Worm (Caenorhabditis elegans) whole organism, early embryonic: Measurements from ENCODE around the gene C39B10.4.

Source experiments
- B0310.2 ChIP-seq: sonication (generic microtip); optimal IDR thresholded peaks from 2 replicates; lab custom pipeline; 2016; ENCODE audit warnings: mild to moderate bottlenecking, missing genetic modification characterization, missing compliant biosample characterization
- F13C5.2 ChIP-seq: sonication (generic microtip); optimal IDR thresholded peaks from 2 replicates; lab custom pipeline; 2017; ENCODE audit warnings: mild to moderate bottlenecking, missing genetic modification characterization, inconsistent platforms, missing compliant biosample characterization
- aly-1 ChIP-seq: sonication (generic microtip); optimal IDR thresholded peaks from 2 replicates; lab custom pipeline; 2016; ENCODE audit warnings: missing genetic modification characterization, missing compliant biosample characterization
- ama-1 ChIP-seq: fragments of 150-350 bp; optimal IDR thresholded peaks from 2 replicates; lab custom pipeline; 2014
- ceh-13 ChIP-seq: fragments of 200-800 bp; sonication (Bioruptor generic); optimal IDR thresholded peaks from 2 replicates; lab custom pipeline; 2018; ENCODE audit warnings: mild to moderate bottlenecking, missing genetic modification characterization, missing compliant biosample characterization
- ceh-36 ChIP-seq: sonication (generic microtip); optimal IDR thresholded peaks from 2 replicates; lab custom pipeline; 2016; ENCODE audit warnings: missing genetic modification characterization, inconsistent platforms, missing compliant biosample characterization
- ets-7 ChIP-seq: sonication (generic microtip); optimal IDR thresholded peaks from 2 replicates; lab custom pipeline; 2016; ENCODE audit warnings: missing genotype, missing genetic modification characterization, missing compliant biosample characterization
- flt-1 ChIP-seq: fragments of 200-800 bp; sonication (Bioruptor generic); IDR thresholded peaks from 2 replicates; pipeline ENCODE4 v1.3.6; 2022; ENCODE audit warnings: missing genetic modification characterization, missing compliant biosample characterization
- hmbx-1 ChIP-seq: sonication (generic microtip); optimal IDR thresholded peaks from 2 replicates; lab custom pipeline; 2016; ENCODE audit warnings: mild to moderate bottlenecking, missing genetic modification characterization, missing compliant biosample characterization
- hmg-4 ChIP-seq: fragments of 200-800 bp; sonication (Bioruptor generic); optimal IDR thresholded peaks from 2 replicates; lab custom pipeline; 2018; ENCODE audit warnings: mild to moderate bottlenecking, missing genetic modification characterization, missing compliant biosample characterization
- hnd-1 ChIP-seq: sonication (generic microtip); optimal IDR thresholded peaks from 2 replicates; lab custom pipeline; 2016; ENCODE audit warnings: missing genetic modification characterization, missing compliant biosample characterization
- pes-1 ChIP-seq: fragments of 200-800 bp; sonication (Bioruptor generic); IDR thresholded peaks from 2 replicates; pipeline ENCODE4 v1.3.6; 2022; ENCODE audit warnings: missing genetic modification reagents, missing genetic modification characterization, missing compliant biosample characterization
- scrt-1 ChIP-seq: fragments of 200-800 bp; sonication (Bioruptor generic); IDR thresholded peaks from 2 replicates; pipeline ENCODE4 v1.3.6; 2022; ENCODE audit warnings: missing genetic modification characterization, missing compliant biosample characterization
- sea-1 ChIP-seq: fragments of 200-800 bp; sonication (Bioruptor generic); conservative IDR thresholded peaks from 2 replicates; pipeline ENCODE4 v1.3.6; 2022; ENCODE audit warnings: missing genetic modification characterization, missing compliant biosample characterization
- tbx-11 ChIP-seq: fragments of 200-800 bp; sonication (Bioruptor generic); IDR thresholded peaks from 2 replicates; pipeline ENCODE4 v1.3.6; 2022; ENCODE audit warnings: missing genetic modification characterization, missing compliant biosample characterization
- tbx-37 ChIP-seq: fragments of 200-800 bp; sonication (Bioruptor generic); conservative IDR thresholded peaks from 2 replicates; pipeline ENCODE4 v1.3.6; 2022; ENCODE audit warnings: missing genetic modification reagents, missing genetic modification characterization, missing compliant biosample characterization
- tra-4 ChIP-seq: sonication (generic microtip); optimal IDR thresholded peaks from 2 replicates; lab custom pipeline; 2017; ENCODE audit warnings: missing genetic modification characterization, missing compliant biosample characterization

Gene C39B10.4

DNA sequence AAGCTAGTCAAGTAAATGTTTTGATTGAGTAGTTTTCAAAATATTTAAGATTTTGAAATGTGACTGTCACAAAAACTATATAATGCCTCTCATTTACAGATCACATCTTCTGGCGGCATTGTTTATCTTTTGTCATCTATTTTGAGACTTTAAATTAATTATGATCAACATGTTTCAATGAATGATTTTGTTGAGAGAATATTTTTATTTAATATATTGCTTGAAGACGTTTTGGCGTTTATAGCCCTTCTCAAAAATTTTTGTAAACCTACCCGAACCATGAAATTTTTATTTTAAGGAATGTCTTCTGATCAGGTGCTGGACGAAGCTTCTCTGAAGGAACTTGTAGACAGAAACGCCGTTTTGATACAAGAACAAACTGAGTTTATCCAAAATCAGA is at the start of gene C39B10.4:
TSS of gene C39B10.4 (plus strand) at position 301 of the 400 bp plus-strand sequence.
- TF ChIP-seq hnd-1 (tag; lab: Kevin White, UChicago): no peak
- TF ChIP-seq tbx-11: no peak
- TF ChIP-seq B0310.2 (tag; lab: Kevin White, UChicago): no peak
- TF ChIP-seq F13C5.2: no peak
- TF ChIP-seq sea-1 (GFP tag; lab: Robert Waterston, UW): no peak
- TF ChIP-seq ets-7: no peak
- no peak for TF ChIP-seq ama-1 (lab: Kevin White, UChicago)
- no peak for TF ChIP-seq ceh-36
- no peak for TF ChIP-seq tra-4 (tag; lab: Kevin White, UChicago)
- TF ChIP-seq scrt-1: no peak
- no peak for TF ChIP-seq hmg-4
- TF ChIP-seq flt-1 (GFP tag; lab: Robert Waterston, UW): no peak
- no peak for TF ChIP-seq hmbx-1 (tag; lab: Kevin White, UChicago)
- no peak for TF ChIP-seq pes-1 (GFP tag; lab: Robert Waterston, UW)
- no peak for TF ChIP-seq tbx-37 (GFP tag; lab: Robert Waterston, UW)
- TF ChIP-seq ceh-13: no peak
- TF ChIP-seq aly-1: no peak

DNA sequence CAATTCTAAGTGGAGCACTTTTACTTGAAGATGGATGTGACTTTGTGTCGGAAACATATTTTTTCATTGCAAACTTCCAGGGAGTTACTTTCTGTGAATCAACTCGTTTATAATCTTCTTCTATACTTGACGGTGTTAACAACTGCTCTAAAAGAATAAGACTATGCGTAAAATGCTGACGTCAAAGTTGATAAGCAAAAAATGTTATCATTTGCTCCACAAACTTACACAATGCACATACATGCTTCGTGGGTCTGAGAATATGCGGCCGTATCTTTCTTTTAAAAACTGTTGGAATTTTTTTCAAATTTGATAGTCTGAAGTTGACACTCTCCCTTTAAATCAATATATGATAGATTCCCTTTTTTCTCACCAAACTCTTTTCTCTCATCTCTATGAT is 49.6 kb upstream of the C39B10.4 start:
- TF ChIP-seq scrt-1 (no peak), tbx-11 (no peak), flt-1 (GFP tag; lab: Robert Waterston, UW) (no peak), ets-7 (no peak), F13C5.2 (no peak), aly-1 (no peak), B0310.2 (tag; lab: Kevin White, UChicago) (no peak), hnd-1 (tag; lab: Kevin White, UChicago) (no peak), ceh-13 (no peak), hmbx-1 (tag; lab: Kevin White, UChicago) (no peak), ceh-36 (no peak), tra-4 (tag; lab: Kevin White, UChicago) (no peak), sea-1 (GFP tag; lab: Robert Waterston, UW) (no peak), tbx-37 (GFP tag; lab: Robert Waterston, UW) (no peak), ama-1 (lab: Kevin White, UChicago) (no peak), hmg-4 (no peak), pes-1 (GFP tag; lab: Robert Waterston, UW) (no peak)

DNA sequence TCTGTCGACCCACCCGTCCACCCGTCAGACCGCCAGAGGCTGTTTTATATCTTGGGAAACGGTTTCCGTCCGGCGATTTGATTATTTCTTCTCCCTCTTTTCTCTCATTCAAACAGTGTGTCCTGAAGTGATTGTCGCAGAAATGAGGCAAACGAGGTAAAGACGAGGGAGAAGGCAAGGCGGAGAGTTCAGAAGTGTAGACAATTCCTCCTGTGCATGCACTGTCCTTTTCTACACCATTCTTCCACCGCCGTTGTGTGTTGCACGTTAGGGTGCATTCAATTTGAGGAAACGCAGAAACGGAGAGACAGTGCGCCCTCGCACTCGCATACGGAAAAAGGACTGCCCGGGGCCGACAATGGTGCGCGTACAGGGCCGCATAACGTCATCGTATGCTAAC is 49.1 kb upstream of the C39B10.4 start:
- TF ChIP-seq ets-7 (no peak), tbx-11 (0 out of 2 replicates have a peak, but pooled peaks have one; percentile 33), ceh-13 (peak; percentile 32), hmg-4 (peak; percentile 88), scrt-1 (no peak), B0310.2 (tag; lab: Kevin White, UChicago) (peak; percentile 75), hmbx-1 (tag; lab: Kevin White, UChicago) (no peak), tra-4 (tag; lab: Kevin White, UChicago) (no peak), aly-1 (peak; percentile 70)

DNA sequence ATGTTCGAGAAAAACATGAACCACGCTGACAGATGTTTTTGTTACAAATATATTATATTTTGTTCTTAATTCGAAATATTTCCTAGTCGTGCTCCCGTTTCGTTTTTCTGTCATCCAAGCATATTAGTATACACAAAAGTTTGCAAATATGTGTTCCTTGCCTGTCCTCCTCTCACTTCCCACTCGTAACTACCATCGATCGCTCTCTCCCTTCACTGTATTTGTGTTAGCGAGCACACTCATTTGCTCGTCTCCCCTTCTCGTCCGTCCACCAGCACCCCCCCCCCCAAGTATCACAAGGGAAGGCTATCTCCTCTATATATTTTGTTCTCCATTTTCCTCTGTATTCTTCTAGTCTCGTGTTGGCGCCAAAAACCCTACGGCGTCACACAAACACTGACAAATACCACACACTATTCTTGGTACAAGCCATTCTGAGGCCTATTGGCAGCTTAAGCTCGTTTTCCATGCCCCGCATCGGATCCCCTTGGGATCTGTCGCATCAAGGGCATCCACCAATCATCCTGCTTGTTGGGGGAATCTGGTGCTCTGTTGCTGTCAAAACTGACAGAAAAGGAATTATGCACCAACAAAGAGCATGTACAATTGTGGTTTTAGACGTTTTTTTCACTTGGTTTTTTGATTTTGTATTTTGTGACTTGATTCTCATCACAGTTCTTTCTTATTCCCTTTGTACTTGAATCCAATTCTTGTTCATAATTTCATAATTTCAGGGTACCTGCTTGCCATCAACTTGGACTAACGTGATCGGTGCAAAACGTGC is 48.1 kb upstream of the C39B10.4 start, which contains the start of gene pkn-1:
TSS of gene pkn-1 (plus strand) at position 734 of the 784 bp plus-strand sequence.
- TF ChIP-seq ama-1 (lab: Kevin White, UChicago) (no peak), flt-1 (GFP tag; lab: Robert Waterston, UW) (no peak), scrt-1 (no peak), hmg-4 (peak; percentile 65), B0310.2 (tag; lab: Kevin White, UChicago) (no peak), tbx-11 (0 out of 2 replicates have a peak, but pooled peaks have one; percentile 26), pes-1 (GFP tag; lab: Robert Waterston, UW) (no peak)

DNA sequence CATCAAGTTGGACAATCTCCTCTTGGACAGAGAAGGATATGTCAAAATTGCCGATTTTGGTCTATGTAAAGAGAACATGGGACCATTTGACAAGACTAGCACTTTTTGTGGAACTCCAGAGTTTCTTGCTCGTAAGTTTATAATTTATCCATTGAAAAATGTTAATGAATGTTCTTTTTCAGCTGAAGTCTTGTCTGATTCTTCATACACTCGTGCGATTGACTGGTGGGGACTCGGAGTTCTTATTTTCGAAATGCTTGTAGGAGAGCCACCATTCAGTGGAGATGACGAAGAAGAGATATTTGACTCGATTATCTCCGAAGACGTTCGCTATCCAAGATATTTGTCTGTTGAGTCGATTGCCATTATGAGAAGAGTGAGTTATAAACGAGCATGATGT is 43.7 kb upstream of the C39B10.4 start:
- TF ChIP-seq ceh-36 (no peak), ceh-13 (no peak), hnd-1 (tag; lab: Kevin White, UChicago) (no peak), scrt-1 (no peak), F13C5.2 (no peak), tbx-37 (GFP tag; lab: Robert Waterston, UW) (no peak), tra-4 (tag; lab: Kevin White, UChicago) (no peak), ets-7 (no peak), flt-1 (GFP tag; lab: Robert Waterston, UW) (no peak), sea-1 (GFP tag; lab: Robert Waterston, UW) (no peak), tbx-11 (no peak)

DNA sequence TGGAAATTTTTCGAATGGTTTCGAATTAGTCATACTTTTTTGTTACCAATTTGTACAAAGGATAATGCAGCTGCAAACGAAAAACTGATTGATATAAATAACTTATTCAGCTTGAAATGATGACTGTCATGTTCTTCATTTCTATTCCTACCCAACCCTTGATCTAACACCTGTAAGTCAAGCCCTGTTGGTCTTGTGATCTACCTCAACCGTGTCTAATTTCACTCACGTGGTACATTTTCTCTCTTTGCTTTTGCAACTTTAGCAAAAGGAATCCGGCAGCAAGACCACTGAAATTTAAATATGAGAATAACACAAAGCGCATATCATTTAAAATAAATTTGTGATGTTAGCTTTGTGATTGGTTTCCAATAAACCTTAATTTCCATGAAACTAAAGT is 40.8 kb upstream of the C39B10.4 start:
- no peak for TF ChIP-seq sea-1 (GFP tag; lab: Robert Waterston, UW)
- no peak for TF ChIP-seq aly-1
- no peak for TF ChIP-seq tbx-37 (GFP tag; lab: Robert Waterston, UW)
- TF ChIP-seq hmg-4: no peak
- no peak for TF ChIP-seq ets-7
- TF ChIP-seq B0310.2 (tag; lab: Kevin White, UChicago): no peak
- TF ChIP-seq ama-1 (lab: Kevin White, UChicago): no peak
- TF ChIP-seq hmbx-1 (tag; lab: Kevin White, UChicago): no peak
- no peak for TF ChIP-seq ceh-13
- no peak for TF ChIP-seq pes-1 (GFP tag; lab: Robert Waterston, UW)
- TF ChIP-seq scrt-1: no peak

DNA sequence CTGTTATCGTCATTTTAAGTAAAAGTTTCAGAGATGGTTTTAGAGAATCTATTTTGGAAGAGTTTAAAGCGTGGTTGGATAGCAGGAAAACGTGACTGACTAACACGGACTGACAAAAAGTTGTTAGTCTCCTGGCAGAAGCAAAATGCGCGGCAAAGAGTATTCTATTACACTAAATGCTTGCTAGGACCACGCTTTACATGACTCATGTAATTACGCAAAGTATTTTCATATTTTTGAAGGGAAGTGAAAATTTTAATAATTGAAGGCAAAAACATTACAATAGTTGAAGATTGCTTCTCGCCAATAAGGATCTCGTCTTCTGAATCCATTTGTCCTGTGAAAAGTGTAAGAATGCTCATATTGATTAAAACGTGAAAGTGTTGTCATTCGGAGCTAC is 38.6 kb upstream of the C39B10.4 start, which contains the start of gene gur-3:
TSS of gene gur-3 (minus strand) at position 101 of the 400 bp plus-strand sequence.
- TF ChIP-seq hmbx-1 (tag; lab: Kevin White, UChicago) (no peak), ceh-36 (no peak), hnd-1 (tag; lab: Kevin White, UChicago) (no peak), B0310.2 (tag; lab: Kevin White, UChicago) (no peak), tbx-37 (GFP tag; lab: Robert Waterston, UW) (no peak), tra-4 (tag; lab: Kevin White, UChicago) (no peak), hmg-4 (no peak), aly-1 (no peak), sea-1 (GFP tag; lab: Robert Waterston, UW) (no peak), ama-1 (lab: Kevin White, UChicago) (no peak), ets-7 (no peak), ceh-13 (no peak), tbx-11 (no peak), flt-1 (GFP tag; lab: Robert Waterston, UW) (no peak), pes-1 (GFP tag; lab: Robert Waterston, UW) (no peak)
